Worm (Caenorhabditis elegans): ENCODE measurements around the gene pgph-2.

pgph-2 gene

DNA sequence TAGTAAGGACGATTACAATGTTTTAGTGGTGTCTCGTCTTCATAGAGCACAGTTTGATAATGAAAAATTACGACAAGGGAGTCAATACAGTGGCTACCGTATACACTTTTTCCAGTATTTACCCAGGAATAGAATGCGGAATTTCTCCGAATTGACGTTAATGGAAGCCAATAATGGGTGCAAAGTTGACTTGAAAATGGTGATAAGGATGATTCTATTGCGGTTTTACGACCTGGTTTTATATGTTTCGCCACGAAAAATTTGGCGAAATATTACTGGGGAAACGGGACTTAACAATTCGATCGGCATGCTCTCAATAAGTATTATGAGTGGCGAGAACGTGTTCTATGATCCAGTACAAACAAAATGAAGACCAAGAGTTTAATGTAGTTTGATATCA lies 55.0 kb downstream of the pgph-2 start:
- TF ChIP-seq ama-1 (optimal IDR thresholded peaks at IDR 0.05): no peak

DNA sequence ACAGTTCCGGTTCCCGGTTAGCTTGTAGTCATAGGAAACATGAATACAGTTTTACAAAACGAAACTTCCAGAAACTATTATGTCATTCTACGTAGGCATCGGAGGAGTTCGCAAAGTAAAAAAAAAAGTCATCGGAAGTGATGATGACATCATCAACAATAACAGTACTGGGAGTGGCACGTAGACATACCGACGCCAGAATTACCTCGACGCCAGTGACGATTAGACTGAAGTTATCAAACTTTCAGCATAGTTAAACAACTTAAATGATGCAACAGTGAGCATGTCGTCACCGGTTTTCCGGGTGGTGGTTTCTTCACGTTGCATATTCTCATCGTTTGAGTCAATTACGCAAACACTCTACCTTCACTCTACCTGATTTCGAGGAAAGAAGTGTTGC lies 55.5 kb downstream of the pgph-2 start:
- TF ChIP-seq fkh-6 (tag; optimal IDR thresholded peaks at IDR 0.05) (no peak), T23F11.4 (GFP tag; optimal IDR thresholded peaks at IDR 0.05) (no peak)
